Fruit fly (Drosophila melanogaster) whole organism, wandering third instar larva: ENCODE results near the gene CG1309.
A peak's percentile ranks its signal among the peaks of the same experiment; 100 is the strongest.

ENCODE experiments used
- Dfd ChIP-seq: fragments of >200 bp; optimal IDR thresholded peaks from 2 replicates; lab custom pipeline; 2017; ENCODE audit warnings: missing biosample characterization, missing genetic modification characterization
- Hnf4 ChIP-seq: fragments of 200-800 bp; sonication (Bioruptor generic); optimal IDR thresholded peaks from 2 replicates; lab custom pipeline; 2016; ENCODE audit warnings: missing biosample characterization, mild to moderate bottlenecking, missing genetic modification characterization
- N ChIP-seq: fragments of >200 bp; optimal IDR thresholded peaks from 2 replicates; lab custom pipeline; 2018; ENCODE audit warnings: missing biosample characterization, missing external identifiers, missing genetic modification characterization
- OdsH ChIP-seq: fragments of 200-800 bp; sonication (Bioruptor generic); optimal IDR thresholded peaks from 2 replicates; lab custom pipeline; 2016; ENCODE audit warnings: missing biosample characterization, mild to moderate bottlenecking, missing genetic modification characterization
- Vsx2 ChIP-seq: fragments of 200-300, 225-300 bp; sonication (Bioruptor generic); optimal IDR thresholded peaks from 2 replicates; lab custom pipeline; 2018; ENCODE audit warnings: missing biosample characterization, missing genetic modification characterization; ENCODE audit not compliant: partially characterized antibody
- dsf ChIP-seq: sonication (Bioruptor generic); optimal IDR thresholded peaks from 2 replicates; lab custom pipeline; 2016; ENCODE audit warnings: missing biosample characterization, missing genetic modification characterization, borderline replicate concordance
- ey ChIP-seq: fragments of 200-800 bp; sonication (Bioruptor generic); optimal IDR thresholded peaks from 2 replicates; lab custom pipeline; 2016; ENCODE audit warnings: missing biosample characterization, missing genetic modification characterization
- foxo ChIP-seq, 2 experiments: fragments of 200-800 bp; sonication (Bioruptor generic); optimal IDR thresholded peaks; 2 replicates in 1 of 2; 3 replicates in 1 of 2; lab custom pipeline; 2016 to 2017; ENCODE audit warnings: missing biosample characterization in 2 of 2, missing genetic modification characterization in 2 of 2
- psq ChIP-seq: fragments of 200-800 bp; sonication (Bioruptor generic); optimal IDR thresholded peaks from 3 replicates; lab custom pipeline; 2017; ENCODE audit warnings: missing biosample characterization, mild to moderate bottlenecking, missing genetic modification characterization, moderate library complexity
- sage ChIP-seq: fragments of 200-800 bp; sonication (Bioruptor generic); optimal IDR thresholded peaks from 2 replicates; lab custom pipeline; 2016; ENCODE audit warnings: missing biosample characterization, mild to moderate bottlenecking, missing genetic modification characterization
- tai ChIP-seq: sonication (Bioruptor generic); optimal IDR thresholded peaks from 2 replicates; lab custom pipeline; 2016; ENCODE audit warnings: missing biosample characterization, missing genetic modification characterization

- TF ChIP-seq dsf (no peak), N (no peak), Vsx2 (GFP tag; lab: Kevin White, UChicago) (no peak), Hnf4 (GFP tag; lab: Kevin White, UChicago) (no peak), OdsH (GFP tag; lab: Kevin White, UChicago) (no peak), tai (GFP tag; lab: Kevin White, UChicago) (no peak), psq (no peak), foxo (GFP tag; optimal IDR thresholded peaks at IDR 0.05; lab: Kevin White, UChicago) (no peak), sage (no peak), ey (GFP tag; lab: Kevin White, UChicago) (peak; percentile 8), Dfd (GFP tag; lab: Kevin White, UChicago) (no peak)
These were observed 33.0 kb downstream of the CG1309 start, which contains the start of the genes CG15012 and Fdx2 for dm6 chr3L:4292120-4292697.
